Fruit fly (Drosophila melanogaster) S2 (cell line): ENCODE measurements around the gene CG13077.

Experiments
- CG8478 ChIP-seq: fragments of >200 bp; optimal IDR thresholded peaks from 2 replicates; lab custom pipeline; 2018
- CTCF ChIP-seq, 2 experiments: fragments of >200 bp; optimal IDR thresholded peaks; 2 replicates each; lab custom pipeline; 2018

DNA sequence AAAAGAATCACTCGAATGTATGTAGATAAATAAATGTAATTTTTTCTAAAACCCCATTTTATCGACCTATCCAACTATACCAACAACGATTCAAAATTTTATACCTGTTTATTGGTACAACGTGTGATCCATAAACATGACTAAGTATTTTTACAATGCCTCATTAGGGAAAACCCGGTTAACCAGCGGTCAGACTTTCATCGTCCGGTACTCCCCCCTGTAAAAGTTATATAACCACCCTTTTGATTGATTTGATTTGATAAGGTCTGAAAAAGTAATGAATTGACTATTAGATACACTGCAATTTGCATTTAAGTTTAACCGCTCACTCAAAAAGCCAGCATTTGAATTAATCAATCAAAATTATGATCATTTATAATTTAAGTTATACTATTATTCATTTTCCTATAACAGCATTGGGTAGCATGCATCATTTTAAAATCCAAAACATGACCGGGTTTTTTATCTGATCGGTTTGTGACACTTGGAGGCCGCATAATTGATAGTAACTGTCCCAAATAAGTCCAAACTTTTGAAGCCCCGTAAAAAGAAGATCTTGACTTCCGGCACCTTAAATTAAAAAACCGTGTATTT, 1.7 kb downstream of the CG13077 start:
- TF ChIP-seq CG8478 (no peak), CTCF (optimal IDR thresholded peaks at IDR 0.05; lab: Kevin White, UChicago) (no peak)
